Fruit fly (Drosophila melanogaster) whole organism, embryonic: ENCODE measurements around the gene CG13675.

Experiments used
- Atf6 ChIP-seq: fragments of 200-800 bp; sonication (Bioruptor generic); IDR thresholded peaks from 2 replicates; pipeline ENCODE4 v1.3.6; 2022; ENCODE audit warnings: missing biosample characterization, missing genetic modification characterization
- Bteb2 ChIP-seq: fragments of 200-800 bp; sonication (Bioruptor generic); optimal IDR thresholded peaks from 2 replicates; lab custom pipeline; 2016; ENCODE audit warnings: missing biosample characterization, missing genetic modification characterization
- CG10366 ChIP-seq: fragments of 200-800 bp; sonication (Bioruptor generic); IDR thresholded peaks from 2 replicates; pipeline ENCODE4 v1.3.6; 2022; ENCODE audit warnings: missing biosample characterization, missing genetic modification characterization
- CG10431 ChIP-seq: fragments of 200-800 bp; sonication (Bioruptor generic); optimal IDR thresholded peaks from 3 replicates; lab custom pipeline; 2018; ENCODE audit warnings: missing biosample characterization, mild to moderate bottlenecking, missing genetic modification characterization
- CG10654 ChIP-seq: fragments of 200-800 bp; sonication (Bioruptor generic); optimal IDR thresholded peaks from 2 replicates; lab custom pipeline; 2016; ENCODE audit warnings: missing biosample characterization, missing genetic modification characterization
- CG11695 ChIP-seq: fragments of 200-800 bp; sonication (Bioruptor generic); IDR thresholded peaks from 3 replicates; pipeline ENCODE4 v1.3.6; 2022; ENCODE audit warnings: missing biosample characterization, missing genetic modification characterization
- CG11696 ChIP-seq: fragments of 200-800 bp; sonication (Bioruptor generic); IDR thresholded peaks from 2 replicates; pipeline ENCODE4 v1.3.6; 2022; ENCODE audit warnings: missing biosample characterization, missing genetic modification characterization
- CG12219 ChIP-seq: fragments of 200-800 bp; sonication (Bioruptor generic); optimal IDR thresholded peaks from 3 replicates; lab custom pipeline; 2018; ENCODE audit warnings: missing biosample characterization, mild to moderate bottlenecking, missing genetic modification characterization
- CG2116 ChIP-seq: fragments of 200-800 bp; sonication (Bioruptor generic); optimal IDR thresholded peaks from 3 replicates; lab custom pipeline; 2018; ENCODE audit warnings: missing biosample characterization, mild to moderate bottlenecking, missing genetic modification characterization
- CG2875 ChIP-seq: fragments of 200-800 bp; sonication (Bioruptor generic); optimal IDR thresholded peaks from 2 replicates; lab custom pipeline; 2017; ENCODE audit warnings: missing biosample characterization, mild to moderate bottlenecking, missing genetic modification characterization, missing genetic modification reagents
- CG3065 ChIP-seq: fragments of 200-800 bp; sonication (Bioruptor generic); optimal IDR thresholded peaks from 2 replicates; lab custom pipeline; 2016; ENCODE audit warnings: missing biosample characterization, missing genetic modification characterization
- CG32772 ChIP-seq: fragments of 200-800 bp; sonication (Bioruptor generic); IDR thresholded peaks from 2 replicates; pipeline ENCODE4 v1.3.6; 2022; ENCODE audit warnings: missing biosample characterization, missing genetic modification characterization
- CG4424 ChIP-seq: fragments of 200-800 bp; sonication (Bioruptor generic); optimal IDR thresholded peaks from 3 replicates; lab custom pipeline; 2016; ENCODE audit warnings: missing biosample characterization, missing genetic modification characterization
- CG6175 ChIP-seq: fragments of 200-800 bp; sonication (Bioruptor generic); IDR thresholded peaks from 3 replicates; pipeline ENCODE4 v1.3.6; 2022; ENCODE audit warnings: missing biosample characterization, missing genetic modification characterization
- CG7271 ChIP-seq: fragments of 200-800 bp; sonication (Bioruptor generic); optimal IDR thresholded peaks from 2 replicates; lab custom pipeline; 2018; ENCODE audit warnings: missing biosample characterization, mild to moderate bottlenecking, missing genetic modification characterization, moderate library complexity
- CG7745 ChIP-seq: fragments of 200-800 bp; sonication (Bioruptor generic); optimal IDR thresholded peaks from 2 replicates; lab custom pipeline; 2018; ENCODE audit warnings: missing biosample characterization, mild to moderate bottlenecking, missing genetic modification characterization, moderate library complexity
- CoRest ChIP-seq: fragments of 200-800 bp; sonication (Bioruptor generic); optimal IDR thresholded peaks from 3 replicates; lab custom pipeline; 2018; ENCODE audit warnings: missing biosample characterization, mild to moderate bottlenecking, missing genetic modification characterization, moderate library complexity
- Dip2 ChIP-seq: fragments of 200-800 bp; sonication (Bioruptor generic); IDR thresholded peaks from 2 replicates; pipeline ENCODE4 v1.3.6; 2022; ENCODE audit warnings: missing biosample characterization, missing genetic modification characterization
- Dip3 ChIP-seq: fragments of 200-800 bp; sonication (Bioruptor generic); optimal IDR thresholded peaks from 3 replicates; lab custom pipeline; 2016; ENCODE audit warnings: missing biosample characterization, missing genetic modification characterization
- Dp ChIP-seq: fragments of 200-800 bp; sonication (Bioruptor generic); optimal IDR thresholded peaks from 2 replicates; lab custom pipeline; 2018; ENCODE audit warnings: missing biosample characterization, mild to moderate bottlenecking, missing genetic modification characterization, moderate library complexity
- E2f1 ChIP-seq: fragments of 200-800 bp; sonication (Bioruptor generic); IDR thresholded peaks from 2 replicates; pipeline ENCODE4 v1.3.6; 2022; ENCODE audit warnings: missing biosample characterization, missing genetic modification characterization
- Fer3 ChIP-seq: fragments of 200-800 bp; sonication (Bioruptor generic); optimal IDR thresholded peaks from 2 replicates; lab custom pipeline; 2018; ENCODE audit warnings: missing biosample characterization, mild to moderate bottlenecking, missing genetic modification characterization, moderate library complexity
- HLH4C ChIP-seq: fragments of 200-800 bp; sonication (Bioruptor generic); IDR thresholded peaks from 3 replicates; pipeline ENCODE4 v1.3.6; 2022; ENCODE audit warnings: missing biosample characterization, missing genetic modification characterization; ENCODE audit not compliant: partially characterized antibody
- HLH54F ChIP-seq: fragments of 200-800 bp; sonication (Bioruptor generic); optimal IDR thresholded peaks from 3 replicates; lab custom pipeline; 2016; ENCODE audit warnings: missing biosample characterization, missing genetic modification characterization
- HLHmδ ChIP-seq: fragments of 200-800 bp; sonication (Bioruptor generic); optimal IDR thresholded peaks from 2 replicates; lab custom pipeline; 2018; ENCODE audit warnings: missing biosample characterization, mild to moderate bottlenecking, missing genetic modification characterization, moderate library complexity
- Oaz ChIP-seq: fragments of 200-800 bp; sonication (Bioruptor generic); IDR thresholded peaks from 2 replicates; pipeline ENCODE4 v1.3.6; 2022; ENCODE audit warnings: missing biosample characterization, missing genetic modification characterization
- Trl ChIP-seq, 3 experiments: fragments of >200 bp in 2 of 3; fragments of 200-800 bp in 1 of 3; sonication (Bioruptor generic) in 1 of 3; optimal IDR thresholded peaks; 2 replicates in 1 of 3; 3 replicates in 2 of 3; lab custom pipeline; 2016 to 2017; ENCODE audit warnings: missing biosample characterization in 1 of 3, missing genetic modification characterization in 1 of 3
- YL-1 ChIP-seq: fragments of 200-800 bp; sonication (Bioruptor generic); optimal IDR thresholded peaks from 3 replicates; lab custom pipeline; 2017; ENCODE audit warnings: missing biosample characterization, mild to moderate bottlenecking, missing genetic modification characterization
- abd-A ChIP-seq: fragments of 200-800 bp; sonication (Bioruptor generic); optimal IDR thresholded peaks from 3 replicates; lab custom pipeline; 2019; ENCODE audit warnings: missing biosample characterization, mild to moderate bottlenecking, missing genetic modification characterization, moderate library complexity
- btn ChIP-seq: fragments of 200-800 bp; sonication (Bioruptor generic); optimal IDR thresholded peaks from 2 replicates; lab custom pipeline; 2016; ENCODE audit warnings: missing biosample characterization, missing genetic modification characterization
- chn ChIP-seq: fragments of 200-800 bp; sonication (Bioruptor generic); optimal IDR thresholded peaks from 2 replicates; lab custom pipeline; 2016; ENCODE audit warnings: missing biosample characterization, missing genetic modification characterization
- ci ChIP-seq: fragments of 200-800 bp; sonication (Bioruptor generic); IDR thresholded peaks from 3 replicates; pipeline ENCODE4 v1.3.6; 2022; ENCODE audit warnings: missing biosample characterization, missing genetic modification characterization
- crol ChIP-seq: fragments of 200-800 bp; sonication (Bioruptor generic); IDR thresholded peaks from 2 replicates; pipeline ENCODE4 v1.3.6; 2022; ENCODE audit warnings: missing biosample characterization, missing genetic modification characterization
- disco-r ChIP-seq: fragments of 200-800 bp; sonication (Bioruptor generic); optimal IDR thresholded peaks from 2 replicates; lab custom pipeline; 2016; ENCODE audit warnings: missing biosample characterization, missing genetic modification characterization
- en ChIP-seq: fragments of 200-800 bp; sonication (Bioruptor generic); optimal IDR thresholded peaks from 2 replicates; lab custom pipeline; 2016; ENCODE audit warnings: missing biosample characterization, missing genetic modification characterization
- esg ChIP-seq: fragments of 200-800 bp; sonication (Bioruptor generic); conservative IDR thresholded peaks from 2 replicates; pipeline ENCODE4 v1.3.6; 2022; ENCODE audit warnings: missing biosample characterization, missing genetic modification characterization
- eve ChIP-seq, 2 experiments: fragments of >200 bp; optimal IDR thresholded peaks; 2 replicates each; lab custom pipeline; 2017; ENCODE audit warnings: missing biosample characterization in 2 of 2, missing genetic modification characterization in 2 of 2
- ewg ChIP-seq: fragments of 200-800 bp; sonication (Bioruptor generic); optimal IDR thresholded peaks from 3 replicates; lab custom pipeline; 2017; ENCODE audit warnings: mild to moderate bottlenecking, missing biosample characterization, missing genetic modification reagents, missing genetic modification characterization
- gsb-n ChIP-seq: fragments of 200-800 bp; sonication (Bioruptor generic); optimal IDR thresholded peaks from 3 replicates; lab custom pipeline; 2018; ENCODE audit warnings: missing biosample characterization, mild to moderate bottlenecking, missing genetic modification characterization
- ken ChIP-seq: fragments of 200-800 bp; sonication (Bioruptor generic); IDR thresholded peaks from 3 replicates; pipeline ENCODE4 v1.3.6; 2022; ENCODE audit warnings: missing biosample characterization, missing genetic modification characterization
- kni ChIP-seq: fragments of 200-800 bp; sonication (Bioruptor generic); optimal IDR thresholded peaks from 3 replicates; lab custom pipeline; 2017; ENCODE audit warnings: mild to moderate bottlenecking, missing biosample characterization, missing genetic modification reagents, missing genetic modification characterization
- pan ChIP-seq, 4 experiments: fragments of >200 bp in 3 of 4; fragments of 200-800 bp in 1 of 4; sonication (Bioruptor generic) in 1 of 4; optimal IDR thresholded peaks in 3 of 4; IDR thresholded peaks in 1 of 4; 2 replicates each; pipeline versions ENCODE4 v1.3.6 to Lab custom; 2017 to 2022; ENCODE audit warnings: missing biosample characterization in 2 of 4, missing genetic modification characterization in 2 of 4, mixed read lengths in 1 of 4
- peb ChIP-seq: fragments of 200-800 bp; sonication (Bioruptor generic); IDR thresholded peaks from 2 replicates; pipeline ENCODE4 v1.3.6; 2022; ENCODE audit warnings: missing biosample characterization, missing genetic modification characterization
- repo ChIP-seq: fragments of 200-800 bp; sonication (Bioruptor generic); optimal IDR thresholded peaks from 2 replicates; lab custom pipeline; 2016; ENCODE audit warnings: missing biosample characterization, missing genetic modification characterization
- ro ChIP-seq: fragments of 200-800 bp; sonication (Bioruptor generic); IDR thresholded peaks from 2 replicates; pipeline ENCODE4 v1.3.6; 2022; ENCODE audit warnings: missing biosample characterization, missing genetic modification characterization
- sqz ChIP-seq: fragments of 200-800 bp; sonication (Bioruptor generic); optimal IDR thresholded peaks from 3 replicates; lab custom pipeline; 2018; ENCODE audit warnings: missing biosample characterization, mild to moderate bottlenecking, missing genetic modification characterization
- sug ChIP-seq: fragments of 200-800 bp; optimal IDR thresholded peaks from 2 replicates; lab custom pipeline; 2019; ENCODE audit warnings: missing biosample characterization, mild to moderate bottlenecking, missing genetic modification characterization, moderate library complexity
- tgo ChIP-seq: fragments of 200-800 bp; sonication (Bioruptor generic); IDR thresholded peaks from 3 replicates; pipeline ENCODE4 v1.3.6; 2022; ENCODE audit warnings: missing biosample characterization, missing genetic modification characterization
- usp ChIP-seq: fragments of >200 bp; optimal IDR thresholded peaks from 2 replicates; lab custom pipeline; 2017; ENCODE audit warnings: missing biosample characterization, missing genetic modification characterization
- wdn ChIP-seq: fragments of 200-800 bp; sonication (Bioruptor generic); IDR thresholded peaks from 2 replicates; pipeline ENCODE4 v1.3.6; 2022; ENCODE audit warnings: missing biosample characterization, missing genetic modification characterization

CG13675 gene

dm6 chr3L:8127712-8128210 lies 37.6 kb downstream of the CG13675 start, which contains the start of the genes Cds and Uba2 (continued):
- TF ChIP-seq Trl (optimal IDR thresholded peaks at IDR 0.05; lab: Kevin White, UChicago), result no peak
- peak; percentile 82 for TF ChIP-seq Trl (GFP tag; optimal IDR thresholded peaks at IDR 0.05; lab: Kevin White, UChicago)
- TF ChIP-seq ci (GFP tag; lab: Robert Waterston, UW), result peak; percentile 90
- TF ChIP-seq CG12219 (GFP tag; lab: Kevin White, UChicago), result peak; percentile 71
- TF ChIP-seq repo (GFP tag; lab: Kevin White, UChicago), result peak; percentile 64
- TF ChIP-seq CG10431 (GFP tag; lab: Kevin White, UChicago), result peak; percentile 81
- peak; percentile 94 for TF ChIP-seq Fer3 (tag; lab: Kevin White, UChicago)
- TF ChIP-seq gsb-n (tag; lab: Kevin White, UChicago), result no peak
- TF ChIP-seq esg, result peak; percentile 85
- TF ChIP-seq CG3065 (GFP tag; lab: Kevin White, UChicago), result peak; percentile 78
- peak; percentile 94 for TF ChIP-seq CG4424 (GFP tag; lab: Kevin White, UChicago)
- peak; percentile 88 for TF ChIP-seq HLH54F (GFP tag; lab: Kevin White, UChicago)
- TF ChIP-seq en (GFP tag; lab: Kevin White, UChicago), result no peak
- no peak for TF ChIP-seq peb (GFP tag; lab: Robert Waterston, UW)
- peak; percentile 71 for TF ChIP-seq Bteb2
- peak; percentile 88 for TF ChIP-seq E2f1 (GFP tag; lab: Robert Waterston, UW)
- TF ChIP-seq CG7271 (tag; lab: Kevin White, UChicago), result peak; percentile 74
- TF ChIP-seq sug, result peak; percentile 96
- peak; percentile 80 for TF ChIP-seq CG2875 (GFP tag; lab: Kevin White, UChicago)
- peak; percentile 92 for TF ChIP-seq tgo (GFP tag; lab: Robert Waterston, UW)
- peak; percentile 11 for TF ChIP-seq btn (GFP tag; lab: Kevin White, UChicago)
- TF ChIP-seq Dip3 (GFP tag; lab: Kevin White, UChicago), result peak; percentile 73
- TF ChIP-seq ewg (GFP tag; lab: Kevin White, UChicago), result peak; percentile 82
- TF ChIP-seq sqz (GFP tag; lab: Kevin White, UChicago), result no peak
- no peak for TF ChIP-seq abd-A (tag; lab: Kevin White, UChicago)
- no peak for TF ChIP-seq Dip2
- TF ChIP-seq CG32772 (GFP tag; lab: Robert Waterston, UW), result peak; percentile 89
- TF ChIP-seq CG10654 (GFP tag; lab: Kevin White, UChicago), result peak; percentile 93
- TF ChIP-seq pan (optimal IDR thresholded peaks at IDR 0.05; lab: Kevin White, UChicago), result no peak
- TF ChIP-seq pan (GFP tag; optimal IDR thresholded peaks at IDR 0.05 in 1 of 2, IDR thresholded peaks at IDR 0.05 in 1 of 2), result peak in 1 of 2 experiments; percentile 91
- peak; percentile 90 for TF ChIP-seq ken (GFP tag; lab: Robert Waterston, UW)
- peak; percentile 95 for TF ChIP-seq YL-1 (GFP tag; lab: Kevin White, UChicago)
- TF ChIP-seq kni (GFP tag; lab: Kevin White, UChicago), result peak; percentile 76
- peak; percentile 57 for TF ChIP-seq crol (GFP tag; lab: Robert Waterston, UW)
- TF ChIP-seq CG7745 (tag; lab: Kevin White, UChicago), result no peak
- peak; percentile 47; the same call in 1 of the 3 replicates for TF ChIP-seq HLH4C (GFP tag; lab: Robert Waterston, UW)
- TF ChIP-seq disco-r (GFP tag; lab: Kevin White, UChicago), result peak; percentile 23
- TF ChIP-seq usp (GFP tag; lab: Kevin White, UChicago), result no peak
- peak; percentile 65 for TF ChIP-seq ro
- TF ChIP-seq eve (GFP tag; optimal IDR thresholded peaks at IDR 0.05; lab: Kevin White, UChicago), result no peak
- peak; percentile 85 for TF ChIP-seq CG10366 (GFP tag; lab: Robert Waterston, UW)
- peak; percentile 91 for TF ChIP-seq CG2116 (GFP tag; lab: Kevin White, UChicago)
- TF ChIP-seq CG11695 (GFP tag; lab: Robert Waterston, UW), result peak; percentile 88
- peak; percentile 83 for TF ChIP-seq Oaz (GFP tag; lab: Robert Waterston, UW)
- peak; percentile 77 for TF ChIP-seq CG6175 (GFP tag; lab: Robert Waterston, UW)
- TF ChIP-seq Atf6 (GFP tag; lab: Robert Waterston, UW), result peak; percentile 93
- TF ChIP-seq Dp (GFP tag; lab: Kevin White, UChicago), result peak; percentile 38
- peak; percentile 67 for TF ChIP-seq CG11696 (GFP tag; lab: Robert Waterston, UW)
- TF ChIP-seq HLHmδ (GFP tag; lab: Kevin White, UChicago), result no peak
- peak; percentile 94 for TF ChIP-seq CoRest (tag; lab: Kevin White, UChicago)
- TF ChIP-seq chn, result peak; percentile 86
- TF ChIP-seq wdn (GFP tag; lab: Robert Waterston, UW), result peak; percentile 87
